Worm (Caenorhabditis elegans): ENCODE measurements around the gene F09E5.7.
"Not testable (repeated sequence)": the region's sequence is repeated elsewhere in the genome, so short reads cannot be mapped to it uniquely, and the experiment has no call there.

F09E5.7 gene

ce11 chrII:5346350-5346749 lies 5.5 kb upstream of the F09E5.7 start:
- TF ChIP-seq sma-9 (GFP tag; optimal IDR thresholded peaks at IDR 0.05) (peak; percentile 46), F13H6.1 (tag; optimal IDR thresholded peaks at IDR 0.05) (peak; percentile 54), nhr-129 (tag; optimal IDR thresholded peaks at IDR 0.05) (peak; percentile 69), unc-55 (GFP tag; optimal IDR thresholded peaks at IDR 0.05) (peak; percentile 65), nhr-25 (tag; optimal IDR thresholded peaks at IDR 0.05) (peak; percentile 31), crh-2 (tag; optimal IDR thresholded peaks at IDR 0.05) (peak; percentile 50), sma-3 (GFP tag; optimal IDR thresholded peaks at IDR 0.05) (peak; percentile 55), nhr-21 (tag; optimal IDR thresholded peaks at IDR 0.05) (peak; percentile 37), snpc-4 (tag; optimal IDR thresholded peaks at IDR 0.05) (peak; percentile 23), lsy-2 (tag; optimal IDR thresholded peaks at IDR 0.05) (peak; percentile 53 to 77), C34F6.9 (tag; optimal IDR thresholded peaks at IDR 0.05) (peak; percentile 64), mab-5 (tag; optimal IDR thresholded peaks at IDR 0.05) (peak; percentile 27), gmeb-1 (tag; optimal IDR thresholded peaks at IDR 0.05) (peak; percentile 94), lin-13 (GFP tag; optimal IDR thresholded peaks at IDR 0.05) (peak; percentile 82)
- TF ChIP-seq sma-9 (tag; optimal IDR thresholded peaks at IDR 0.05), result not testable (repeated sequence)

- not testable (repeated sequence) for TF ChIP-seq sma-9 (GFP tag; optimal IDR thresholded peaks at IDR 0.05); sma-9 (tag; optimal IDR thresholded peaks at IDR 0.05); skn-1 (tag; optimal IDR thresholded peaks at IDR 0.05); ztf-4 (tag; optimal IDR thresholded peaks at IDR 0.05)
Measured at ce11 chrII:5350357-5350756, 1.5 kb upstream of the F09E5.7 start, which contains the start of gene F09E5.8. F09E5.8 (plus strand) TSS chrII:5350669.

- TF ChIP-seq lsy-2 (tag; optimal IDR thresholded peaks at IDR 0.05) (peak in 1 of 2 experiments; percentile 22), crh-2 (tag; optimal IDR thresholded peaks at IDR 0.05) (no peak), sma-3 (GFP tag; optimal IDR thresholded peaks at IDR 0.05) (peak; percentile 22), nhr-77 (tag; optimal IDR thresholded peaks at IDR 0.05) (no peak), sma-9 (GFP tag; optimal IDR thresholded peaks at IDR 0.05) (peak; percentile 17), sma-9 (tag; optimal IDR thresholded peaks at IDR 0.05) (no peak), sem-4 (tag; optimal IDR thresholded peaks at IDR 0.05) (no peak), Y55F3AM.14 (GFP tag; optimal IDR thresholded peaks at IDR 0.05) (peak; percentile 25)
Measured at ce11 chrII:5353642-5354041, 1.7 kb downstream of the F09E5.7 start.

ce11 chrII:5355384-5355783 lies 3.5 kb downstream of the F09E5.7 start, which contains the start of gene srg-69:
srg-69 (plus strand) TSS chrII:5355684.
- TF ChIP-seq F13H6.1 (tag; optimal IDR thresholded peaks at IDR 0.05), result no peak
- no peak for TF ChIP-seq C34F6.9 (tag; optimal IDR thresholded peaks at IDR 0.05)
- TF ChIP-seq nhr-23 (tag; optimal IDR thresholded peaks at IDR 0.05), result no peak
- TF ChIP-seq elt-3 (tag; optimal IDR thresholded peaks at IDR 0.05), result no peak
- no peak for TF ChIP-seq dmd-4 (tag; optimal IDR thresholded peaks at IDR 0.05)
- no peak for TF ChIP-seq alr-1 (tag; optimal IDR thresholded peaks at IDR 0.05)
- TF ChIP-seq nhr-12 (tag; optimal IDR thresholded peaks at IDR 0.05), result no peak
- TF ChIP-seq unc-62 (GFP tag; optimal IDR thresholded peaks at IDR 0.05), result no peak
- TF ChIP-seq sem-4 (tag; optimal IDR thresholded peaks at IDR 0.05), result no peak
- no peak for TF ChIP-seq Y55F3AM.14 (GFP tag; optimal IDR thresholded peaks at IDR 0.05)
- no peak for TF ChIP-seq fos-1 (tag; optimal IDR thresholded peaks at IDR 0.05)
- TF ChIP-seq ama-1 (optimal IDR thresholded peaks at IDR 0.05), result no peak
- TF ChIP-seq ceh-16 (tag; optimal IDR thresholded peaks at IDR 0.05), result no peak
- TF ChIP-seq gmeb-1 (tag; optimal IDR thresholded peaks at IDR 0.05), result no peak
- no peak for TF ChIP-seq ztf-1 (GFP tag; conservative IDR thresholded peaks at IDR 0.05)

ce11 chrII:5358137-5358745 lies 6.3 kb downstream of the F09E5.7 start, which contains the start of the genes F09E5.11 and bmy-1:
F09E5.11 (minus strand) TSS chrII:5358187.
bmy-1 (plus strand) TSS chrII:5358695.
- TF ChIP-seq C34F6.9 (tag; optimal IDR thresholded peaks at IDR 0.05) (peak; percentile 84), aly-2 (tag; optimal IDR thresholded peaks at IDR 0.05) (no peak), lin-13 (GFP tag; optimal IDR thresholded peaks at IDR 0.05) (peak; percentile 86), nhr-11 (tag; optimal IDR thresholded peaks at IDR 0.05) (no peak), elt-3 (tag; optimal IDR thresholded peaks at IDR 0.05) (no peak), alr-1 (tag; optimal IDR thresholded peaks at IDR 0.05) (no peak), zag-1 (tag; optimal IDR thresholded peaks at IDR 0.05) (peak; percentile 72), nhr-129 (tag; optimal IDR thresholded peaks at IDR 0.05) (peak; percentile 80), lin-11 (tag; optimal IDR thresholded peaks at IDR 0.05) (peak; percentile 89), lin-39 (tag; optimal IDR thresholded peaks at IDR 0.05) (no peak), gmeb-1 (tag; optimal IDR thresholded peaks at IDR 0.05) (peak; percentile 83), fos-1 (tag; optimal IDR thresholded peaks at IDR 0.05) (peak; percentile 56), mbf-1 (tag; optimal IDR thresholded peaks at IDR 0.05) (no peak), nhr-237 (tag; optimal IDR thresholded peaks at IDR 0.05) (peak; percentile 52), ztf-11 (tag; optimal IDR thresholded peaks at IDR 0.05) (no peak), unc-39 (tag; optimal IDR thresholded peaks at IDR 0.05) (no peak), crh-2 (tag; optimal IDR thresholded peaks at IDR 0.05) (peak; percentile 81), sem-4 (tag; optimal IDR thresholded peaks at IDR 0.05) (peak; percentile 76), nhr-23 (tag; optimal IDR thresholded peaks at IDR 0.05) (no peak), ZK546.5 (tag; optimal IDR thresholded peaks at IDR 0.05) (peak; percentile 29), ama-1 (optimal IDR thresholded peaks at IDR 0.05) (no peak), lsy-2 (tag; optimal IDR thresholded peaks at IDR 0.05) (peak; percentile 59 to 85), ceh-16 (tag; optimal IDR thresholded peaks at IDR 0.05) (peak; percentile 19), nhr-25 (tag; optimal IDR thresholded peaks at IDR 0.05) (peak; percentile 53), mdl-1 (tag; optimal IDR thresholded peaks at IDR 0.05) (peak in 1 of 2 experiments; percentile 51), elt-1 (tag; optimal IDR thresholded peaks at IDR 0.05) (no peak), F13H6.1 (tag; optimal IDR thresholded peaks at IDR 0.05) (peak; percentile 83), ztf-1 (GFP tag; conservative IDR thresholded peaks at IDR 0.05) (no peak), sma-9 (GFP tag; optimal IDR thresholded peaks at IDR 0.05) (peak; percentile 79), sma-9 (tag; optimal IDR thresholded peaks at IDR 0.05) (no peak)
